Worm (Caenorhabditis elegans) whole organism, L2 larva: Measurements from ENCODE around the gene marg-1.

ENCODE experiments used
- C34F6.9 ChIP-seq: fragments of 150-350 bp; optimal IDR thresholded peaks from 2 replicates; lab custom pipeline; 2014; ENCODE audit warnings: missing biosample characterization, missing genetic modification characterization
- F13H6.1 ChIP-seq: sonication (generic microtip); optimal IDR thresholded peaks from 2 replicates; lab custom pipeline; 2016; ENCODE audit warnings: missing genetic modification characterization, missing compliant biosample characterization
- R02D3.7 ChIP-seq: fragments of 150-350 bp; optimal IDR thresholded peaks from 2 replicates; lab custom pipeline; 2014; ENCODE audit warnings: missing biosample characterization, missing genetic modification characterization
- Y55F3AM.14 ChIP-seq: fragments of 200-800 bp; sonication (Bioruptor generic); optimal IDR thresholded peaks from 2 replicates; lab custom pipeline; 2018; ENCODE audit warnings: mild to moderate bottlenecking, missing genetic modification characterization, missing compliant biosample characterization
- aly-2 ChIP-seq: fragments of 150-350 bp; optimal IDR thresholded peaks from 2 replicates; lab custom pipeline; 2014; ENCODE audit warnings: missing biosample characterization, missing genetic modification characterization
- blmp-1 ChIP-seq: sonication (generic microtip); optimal IDR thresholded peaks from 2 replicates; lab custom pipeline; 2017; ENCODE audit warnings: missing genetic modification characterization, mild to moderate bottlenecking, missing compliant biosample characterization, antibody characterized with exemption, moderate library complexity; ENCODE audit not compliant: insufficient read depth
- ceh-16 ChIP-seq: fragments of 150-350 bp; optimal IDR thresholded peaks from 2 replicates; lab custom pipeline; 2014; ENCODE audit warnings: missing biosample characterization, missing genetic modification characterization
- ceh-82 ChIP-seq: fragments of 150-350 bp; optimal IDR thresholded peaks from 2 replicates; lab custom pipeline; 2014; ENCODE audit warnings: missing biosample characterization, missing genetic modification characterization
- crh-2 ChIP-seq: sonication (generic microtip); optimal IDR thresholded peaks from 2 replicates; lab custom pipeline; 2017; ENCODE audit warnings: missing biosample characterization, missing genetic modification characterization
- egl-27 ChIP-seq: sonication (generic microtip); optimal IDR thresholded peaks from 3 replicates; lab custom pipeline; 2017; ENCODE audit warnings: missing biosample characterization, missing genetic modification reagents, missing genetic modification characterization
- elt-1 ChIP-seq: fragments of 150-350 bp; optimal IDR thresholded peaks from 2 replicates; lab custom pipeline; 2014; ENCODE audit warnings: missing biosample characterization, missing genetic modification characterization
- elt-3 ChIP-seq: sonication (generic microtip); optimal IDR thresholded peaks from 2 replicates; lab custom pipeline; 2017; ENCODE audit warnings: missing biosample characterization, missing genetic modification characterization
- gmeb-1 ChIP-seq: fragments of 150-350 bp; optimal IDR thresholded peaks from 2 replicates; lab custom pipeline; 2014; ENCODE audit warnings: missing biosample characterization, missing genetic modification characterization
- lin-11 ChIP-seq: fragments of 150-350 bp; sonication (generic microtip); optimal IDR thresholded peaks from 2 replicates; lab custom pipeline; 2014; ENCODE audit warnings: missing biosample characterization, missing genetic modification characterization, inconsistent platforms, mixed read lengths
- lin-13 ChIP-seq: fragments of 150-350 bp; optimal IDR thresholded peaks from 2 replicates; lab custom pipeline; 2014; ENCODE audit warnings: missing biosample characterization, missing genetic modification reagents, missing genetic modification characterization
- lsy-2 ChIP-seq, 2 experiments: fragments of 150-350 bp in 1 of 2; sonication (generic microtip) in 1 of 2; optimal IDR thresholded peaks; 2 replicates each; lab custom pipeline; 2014 to 2017; ENCODE audit warnings: missing biosample characterization in 2 of 2, missing genetic modification characterization in 2 of 2
- mdl-1 ChIP-seq, 2 experiments: fragments of 150-350 bp in 1 of 2; sonication (generic microtip) in 1 of 2; optimal IDR thresholded peaks; 2 replicates each; lab custom pipeline; 2017; ENCODE audit warnings: missing biosample characterization in 2 of 2, missing genetic modification characterization in 2 of 2
- nhr-10 ChIP-seq: sonication (generic microtip); optimal IDR thresholded peaks from 2 replicates; lab custom pipeline; 2017; ENCODE audit warnings: missing biosample characterization, missing genetic modification characterization
- nhr-11 ChIP-seq: fragments of 150-350 bp; optimal IDR thresholded peaks from 2 replicates; lab custom pipeline; 2014; ENCODE audit warnings: missing biosample characterization, missing genetic modification characterization
- nhr-12 ChIP-seq: fragments of 150-350 bp; optimal IDR thresholded peaks from 2 replicates; lab custom pipeline; 2014; ENCODE audit warnings: missing biosample characterization, missing genetic modification characterization
- nhr-129 ChIP-seq: fragments of 150-350 bp; optimal IDR thresholded peaks from 2 replicates; lab custom pipeline; 2014; ENCODE audit warnings: missing biosample characterization, missing genetic modification characterization
- nhr-21 ChIP-seq: fragments of 150-350 bp; optimal IDR thresholded peaks from 2 replicates; lab custom pipeline; 2014; ENCODE audit warnings: missing biosample characterization, missing genetic modification characterization
- nhr-23 ChIP-seq: fragments of 150-350 bp; optimal IDR thresholded peaks from 2 replicates; lab custom pipeline; 2014; ENCODE audit warnings: missing biosample characterization, missing genetic modification reagents, missing genetic modification characterization
- nhr-237 ChIP-seq: fragments of 150-350 bp; optimal IDR thresholded peaks from 2 replicates; lab custom pipeline; 2014; ENCODE audit warnings: missing biosample characterization, missing genetic modification characterization
- nhr-25 ChIP-seq: fragments of 150-350 bp; sonication (generic microtip); optimal IDR thresholded peaks from 3 replicates; lab custom pipeline; 2014; ENCODE audit warnings: missing biosample characterization, missing genetic modification characterization
- sem-4 ChIP-seq: fragments of 150-350 bp; optimal IDR thresholded peaks from 2 replicates; lab custom pipeline; 2014; ENCODE audit warnings: missing biosample characterization, missing genetic modification reagents, missing genetic modification characterization
- skn-1 ChIP-seq: sonication (generic microtip); optimal IDR thresholded peaks from 2 replicates; lab custom pipeline; 2017; ENCODE audit warnings: missing biosample characterization, missing genetic modification characterization
- sma-3 ChIP-seq: sonication (generic microtip); optimal IDR thresholded peaks from 2 replicates; lab custom pipeline; 2016; ENCODE audit warnings: missing genetic modification reagents, missing genetic modification characterization, missing compliant biosample characterization
- sma-9 ChIP-seq, 2 experiments: fragments of 150-350 bp in 1 of 2; sonication (generic microtip) in 1 of 2; optimal IDR thresholded peaks; 2 replicates each; lab custom pipeline; 2014 to 2016; ENCODE audit warnings: missing genetic modification characterization in 2 of 2, mild to moderate bottlenecking in 1 of 2, missing biosample characterization in 1 of 2, missing compliant biosample characterization in 1 of 2, missing genetic modification reagents in 1 of 2, moderate library complexity in 1 of 2
- snpc-4 ChIP-seq: fragments of 150-350 bp; optimal IDR thresholded peaks from 2 replicates; lab custom pipeline; 2014; ENCODE audit warnings: missing biosample characterization, missing genetic modification characterization
- unc-39 ChIP-seq: fragments of 150-350 bp; optimal IDR thresholded peaks from 2 replicates; lab custom pipeline; 2014; ENCODE audit warnings: missing biosample characterization, missing genetic modification characterization
- zag-1 ChIP-seq: fragments of 150-350 bp; optimal IDR thresholded peaks from 2 replicates; lab custom pipeline; 2014; ENCODE audit warnings: missing biosample characterization, missing genetic modification characterization
- ztf-1 ChIP-seq: fragments of 200-800 bp; sonication (Bioruptor generic); conservative IDR thresholded peaks from 2 replicates; pipeline ENCODE4 v1.3.6; 2022; ENCODE audit warnings: missing genetic modification characterization, missing compliant biosample characterization
- ztf-11 ChIP-seq: sonication (generic microtip); optimal IDR thresholded peaks from 2 replicates; lab custom pipeline; 2017; ENCODE audit warnings: missing biosample characterization, missing genetic modification characterization
- ztf-4 ChIP-seq: fragments of 150-350 bp; optimal IDR thresholded peaks from 2 replicates; lab custom pipeline; 2014; ENCODE audit warnings: missing biosample characterization, missing genetic modification characterization

Gene marg-1

ce11 chrX:3788483-3788882 is 7.5 kb upstream of the marg-1 start (continued):
- no peak for TF ChIP-seq nhr-11 (tag; lab: Kevin White, UChicago)
- no peak for TF ChIP-seq ztf-11
- TF ChIP-seq elt-3 (tag; lab: Kevin White, UChicago): no peak
- TF ChIP-seq ztf-4 (tag; lab: Kevin White, UChicago): peak; percentile 84
- no peak for TF ChIP-seq snpc-4
- TF ChIP-seq sem-4 (tag; lab: Kevin White, UChicago): peak; percentile 43
- no peak for TF ChIP-seq skn-1 (tag; lab: Kevin White, UChicago)
- peak; percentile 84 for TF ChIP-seq sma-3
- TF ChIP-seq aly-2 (tag; lab: Kevin White, UChicago): no peak
- no peak for TF ChIP-seq ceh-82 (tag; lab: Kevin White, UChicago)
- peak; percentile 29 for TF ChIP-seq C34F6.9
- TF ChIP-seq nhr-129: peak; percentile 90
- TF ChIP-seq egl-27 (tag; lab: Kevin White, UChicago): no peak
- no peak for TF ChIP-seq lin-11 (tag; lab: Kevin White, UChicago)
- TF ChIP-seq zag-1 (tag; lab: Kevin White, UChicago): no peak
- peak; percentile 78 for TF ChIP-seq sma-9 (GFP tag; optimal IDR thresholded peaks at IDR 0.05; lab: Kevin White, UChicago)
- no peak for TF ChIP-seq sma-9 (tag; optimal IDR thresholded peaks at IDR 0.05; lab: Kevin White, UChicago)
- no peak for TF ChIP-seq nhr-23 (tag; lab: Kevin White, UChicago)
- no peak for TF ChIP-seq R02D3.7 (tag; lab: Kevin White, UChicago)
- no peak for TF ChIP-seq nhr-10 (tag; lab: Kevin White, UChicago)
- TF ChIP-seq F13H6.1: peak; percentile 68

- peak; percentile 60 for TF ChIP-seq F13H6.1
- TF ChIP-seq ceh-16 (tag; lab: Kevin White, UChicago): peak; percentile 91
- TF ChIP-seq nhr-23 (tag; lab: Kevin White, UChicago): peak; percentile 7
- TF ChIP-seq nhr-129: peak; percentile 74
- TF ChIP-seq nhr-237 (tag; lab: Kevin White, UChicago): no peak
- no peak for TF ChIP-seq nhr-10 (tag; lab: Kevin White, UChicago)
- TF ChIP-seq nhr-25 (tag; lab: Kevin White, UChicago): peak; percentile 95
- TF ChIP-seq egl-27 (tag; lab: Kevin White, UChicago): peak; percentile 40
- TF ChIP-seq sem-4 (tag; lab: Kevin White, UChicago): peak; percentile 41
- peak; percentile 24 for TF ChIP-seq nhr-21 (tag; lab: Kevin White, UChicago)
- TF ChIP-seq lin-13 (GFP tag; lab: Kevin White, UChicago): peak; percentile 43
- no peak for TF ChIP-seq elt-1 (tag; lab: Kevin White, UChicago)
- peak in 1 of 2 experiments; percentile 27 for TF ChIP-seq lsy-2 (tag; optimal IDR thresholded peaks at IDR 0.05; lab: Kevin White, UChicago)
- TF ChIP-seq lin-11 (tag; lab: Kevin White, UChicago): peak; percentile 7
- TF ChIP-seq C34F6.9: peak; percentile 47
- TF ChIP-seq crh-2 (tag; lab: Kevin White, UChicago): peak; percentile 64
- peak; percentile 31 to 46 for TF ChIP-seq mdl-1 (tag; optimal IDR thresholded peaks at IDR 0.05; lab: Kevin White, UChicago)
- TF ChIP-seq ztf-1 (GFP tag; lab: Robert Waterston, UW): no peak
- TF ChIP-seq blmp-1 (tag; lab: Kevin White, UChicago): peak; percentile 73
- peak; percentile 51 for TF ChIP-seq sma-3
- TF ChIP-seq gmeb-1 (tag; lab: Kevin White, UChicago): no peak
Measured at ce11 chrX:3787431-3788076, 6.6 kb upstream of the marg-1 start, which contains the start of gene pmpl-1. Gene pmpl-1 (plus strand): TSS chrX:3788026.

ce11 chrX:3785111-3785808 is 4.3 kb upstream of the marg-1 start:
- TF ChIP-seq sma-3 (peak; percentile 27), C34F6.9 (peak; percentile 7), Y55F3AM.14 (GFP tag; lab: Kevin White, UChicago) (no peak), nhr-12 (tag; lab: Kevin White, UChicago) (no peak), nhr-129 (peak; percentile 42), blmp-1 (tag; lab: Kevin White, UChicago) (peak; percentile 80), ceh-82 (tag; lab: Kevin White, UChicago) (no peak), unc-39 (tag; lab: Kevin White, UChicago) (no peak), sma-9 (GFP tag; optimal IDR thresholded peaks at IDR 0.05; lab: Kevin White, UChicago) (peak; percentile 18), sma-9 (tag; optimal IDR thresholded peaks at IDR 0.05; lab: Kevin White, UChicago) (no peak), snpc-4 (no peak)
